Fruit fly (Drosophila melanogaster): ENCODE results near the gene CG14374.

The CG14374 gene

DNA sequence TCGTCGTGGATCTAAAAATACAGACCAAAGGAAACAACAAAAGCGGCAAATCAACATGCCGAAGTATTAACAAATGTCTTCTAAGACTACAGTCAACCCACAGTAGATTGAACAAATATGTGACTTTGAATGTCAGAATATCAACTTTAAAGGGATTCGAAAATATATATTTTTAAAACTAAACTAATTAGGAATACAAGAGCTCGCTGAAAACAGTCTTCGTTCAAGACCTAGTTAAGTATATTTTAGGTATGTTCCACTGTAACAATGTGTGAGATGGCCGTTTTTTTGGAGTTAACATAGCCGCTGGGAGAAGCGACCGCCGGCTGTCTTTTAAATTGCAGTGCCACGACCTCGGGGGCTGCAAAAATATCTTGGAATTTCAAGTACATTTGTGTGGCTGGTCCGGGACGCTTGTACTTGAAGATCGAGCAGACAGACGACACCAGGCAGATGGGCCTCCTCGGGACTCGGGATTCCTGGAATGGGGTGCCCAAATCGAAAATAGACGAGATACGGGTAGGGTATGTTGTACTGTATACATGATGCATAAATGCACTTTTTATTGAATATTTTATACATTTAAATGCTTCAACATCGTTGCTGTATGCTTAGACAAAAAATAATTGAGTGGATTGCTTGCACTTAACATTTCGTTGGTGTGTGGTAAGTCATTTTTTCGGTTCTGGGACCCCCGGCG is 31.6 kb upstream of the CG14374 start (continued):
- TF ChIP-seq Drgx (GFP tag; IDR thresholded peaks at IDR 0.05) (peak; percentile 78), CG6854 (GFP tag; optimal IDR thresholded peaks at IDR 0.05) (no peak), Lpt (GFP tag; optimal IDR thresholded peaks at IDR 0.05) (no peak), CG1529 (GFP tag; optimal IDR thresholded peaks at IDR 0.05) (peak; percentile 38), unpg (GFP tag; optimal IDR thresholded peaks at IDR 0.05) (peak; percentile 83), zfh1 (GFP tag; IDR thresholded peaks at IDR 0.05) (peak; percentile 81), cg (GFP tag; optimal IDR thresholded peaks at IDR 0.05) (no peak), CG17385 (GFP tag; optimal IDR thresholded peaks at IDR 0.05) (peak; percentile 58), tx (GFP tag; optimal IDR thresholded peaks at IDR 0.05) (peak; percentile 46), hb (GFP tag; IDR thresholded peaks at IDR 0.05; ENCODE audit: partially characterized antibody) (no peak), Mrtf (GFP tag; IDR thresholded peaks at IDR 0.05) (peak; percentile 59; the same call in 1 of the 3 replicates), CG32767 (GFP tag; IDR thresholded peaks at IDR 0.05) (no peak), tll (GFP tag; optimal IDR thresholded peaks at IDR 0.05) (no peak), eyg (GFP tag; optimal IDR thresholded peaks at IDR 0.05) (no peak), CG14710 (tag; optimal IDR thresholded peaks at IDR 0.05) (peak; percentile 69), CG14667 (GFP tag; IDR thresholded peaks at IDR 0.05) (no peak; the same call in 1 of the 2 replicates), Dref (GFP tag; IDR thresholded peaks at IDR 0.05) (no peak), Side (GFP tag; optimal IDR thresholded peaks at IDR 0.05) (peak; percentile 46), CG13287 (GFP tag; IDR thresholded peaks at IDR 0.05; ENCODE audit: partially characterized antibody) (no peak), sim (GFP tag; IDR thresholded peaks at IDR 0.05) (no peak), E2f1 (GFP tag; IDR thresholded peaks at IDR 0.05) (peak; percentile 60; the same call in 1 of the 2 replicates), Dbx (GFP tag; IDR thresholded peaks at IDR 0.05) (peak; percentile 43; the same call in 1 of the 3 replicates), NC2α (GFP tag; optimal IDR thresholded peaks at IDR 0.05) (no peak), CG9876 (GFP tag; optimal IDR thresholded peaks at IDR 0.05) (no peak), HHEX (GFP tag; optimal IDR thresholded peaks at IDR 0.05) (peak; percentile 61), Lhr (GFP tag; optimal IDR thresholded peaks at IDR 0.05) (peak; percentile 5), lov (optimal IDR thresholded peaks at IDR 0.05) (no peak), lov (GFP tag; IDR thresholded peaks at IDR 0.05) (peak; percentile 74; the same call in 1 of the 3 replicates), Asciz (GFP tag; optimal IDR thresholded peaks at IDR 0.05) (peak; percentile 57), CG30020 (tag; optimal IDR thresholded peaks at IDR 0.05) (no peak), zf30C (GFP tag; optimal IDR thresholded peaks at IDR 0.05) (no peak), Bgb (GFP tag; IDR thresholded peaks at IDR 0.05; ENCODE audit: partially characterized antibody) (no peak), wek (GFP tag; optimal IDR thresholded peaks at IDR 0.05) (peak; percentile 4), h (optimal IDR thresholded peaks at IDR 0.05) (no peak), sens-2 (GFP tag; IDR thresholded peaks at IDR 0.05) (peak; percentile 47; the same call in 1 of the 2 replicates), Hr51 (GFP tag; optimal IDR thresholded peaks at IDR 0.05) (peak in 1 of 2 experiments; percentile 70), trem (tag; optimal IDR thresholded peaks at IDR 0.05) (peak; percentile 70), pum (GFP tag; optimal IDR thresholded peaks at IDR 0.05) (peak; percentile 52), shn (GFP tag; optimal IDR thresholded peaks at IDR 0.05) (peak; percentile 25), CG9797 (GFP tag; optimal IDR thresholded peaks at IDR 0.05) (no peak), gcm2 (GFP tag; optimal IDR thresholded peaks at IDR 0.05) (peak; percentile 28), lab (GFP tag; optimal IDR thresholded peaks at IDR 0.05) (peak; percentile 73), Optix (GFP tag; IDR thresholded peaks at IDR 0.05) (0 out of 3 replicates have a peak, but pooled peaks have one; percentile 32), jigr1 (GFP tag; IDR thresholded peaks at IDR 0.05) (no peak), Doc3 (GFP tag; IDR thresholded peaks at IDR 0.05; ENCODE audit: partially characterized antibody) (no peak), CG11696 (GFP tag; IDR thresholded peaks at IDR 0.05) (peak; percentile 61; the same call in 1 of the 2 replicates), CG11247 (GFP tag; IDR thresholded peaks at IDR 0.05) (peak; percentile 48; the same call in 1 of the 2 replicates), Eip74EF (GFP tag; optimal IDR thresholded peaks at IDR 0.05) (peak in 1 of 2 experiments; percentile 26), tio (GFP tag; optimal IDR thresholded peaks at IDR 0.05) (peak; percentile 45)

All from whole organism, embryonic.